Worm (Caenorhabditis elegans) whole organism, L4 larva: ENCODE measurements around the gene srj-23.
A peak's percentile ranks its signal among the peaks of the same experiment; 100 is the strongest.

Experiments
- F10B5.3 ChIP-seq: sonication (generic microtip); optimal IDR thresholded peaks from 2 replicates; lab custom pipeline; 2016; ENCODE audit warnings: mild to moderate bottlenecking, missing genetic modification characterization, missing compliant biosample characterization
- F37D6.2 ChIP-seq: sonication (generic microtip); optimal IDR thresholded peaks from 2 replicates; lab custom pipeline; 2016; ENCODE audit warnings: mild to moderate bottlenecking, missing genetic modification characterization, missing compliant biosample characterization
- F49E8.2 ChIP-seq: sonication (generic microtip); optimal IDR thresholded peaks from 2 replicates; lab custom pipeline; 2016; ENCODE audit warnings: missing compliant biosample characterization, mild to moderate bottlenecking, missing genetic modification characterization, borderline replicate concordance
- T26A8.4 ChIP-seq: fragments of 200-800 bp; sonication (Bioruptor generic); IDR thresholded peaks from 2 replicates; pipeline ENCODE4 v1.3.6; 2022; ENCODE audit warnings: missing genetic modification characterization, missing compliant biosample characterization
- Y48G9A.11 ChIP-seq: fragments of 200-800 bp; sonication (Bioruptor generic); IDR thresholded peaks from 2 replicates; pipeline ENCODE4 v1.3.6; 2022; ENCODE audit warnings: missing genetic modification reagents, missing genetic modification characterization, missing compliant biosample characterization
- Y75B8A.6 ChIP-seq: fragments of 200-800 bp; sonication (Bioruptor generic); IDR thresholded peaks from 2 replicates; pipeline ENCODE4 v1.3.6; 2022; ENCODE audit warnings: missing genetic modification reagents, missing genetic modification characterization, missing compliant biosample characterization
- ceh-44 ChIP-seq: fragments of 200-800 bp; sonication (Bioruptor generic); IDR thresholded peaks from 2 replicates; pipeline ENCODE4 v1.3.6; 2022; ENCODE audit warnings: missing genetic modification reagents, missing genetic modification characterization, missing compliant biosample characterization
- cey-2 ChIP-seq: sonication (generic microtip); optimal IDR thresholded peaks from 3 replicates; lab custom pipeline; 2017; ENCODE audit warnings: missing genetic modification characterization, mild to moderate bottlenecking, missing compliant biosample characterization, antibody characterized with exemption, borderline replicate concordance; ENCODE audit not compliant: insufficient read depth
- daf-12 ChIP-seq: fragments of 150-350 bp; optimal IDR thresholded peaks from 2 replicates; lab custom pipeline; 2014; ENCODE audit warnings: missing biosample characterization, missing genetic modification reagents, missing genetic modification characterization
- daf-16 ChIP-seq, 3 experiments: sonication (generic microtip); optimal IDR thresholded peaks; 2 replicates each; lab custom pipeline; 2016 to 2017; ENCODE audit warnings: missing genetic modification characterization in 3 of 3, missing genetic modification reagents in 3 of 3, mild to moderate bottlenecking in 2 of 3, missing compliant biosample characterization in 2 of 3, missing biosample characterization in 1 of 3, moderate library complexity in 1 of 3
- daf-19 ChIP-seq: fragments of 200-800 bp; sonication (Bioruptor generic); conservative IDR thresholded peaks from 2 replicates; pipeline ENCODE4 v1.3.6; 2022; ENCODE audit warnings: missing genetic modification characterization, missing compliant biosample characterization
- dmd-9 ChIP-seq: fragments of 200-800 bp; sonication (Bioruptor generic); IDR thresholded peaks from 2 replicates; pipeline ENCODE4 v1.3.6; 2022; ENCODE audit warnings: missing genetic modification reagents, missing genetic modification characterization, missing compliant biosample characterization
- dpl-1 ChIP-seq: fragments of 150-350 bp; optimal IDR thresholded peaks from 2 replicates; lab custom pipeline; 2014; ENCODE audit warnings: missing biosample characterization, missing genetic modification reagents, missing genetic modification characterization
- duxl-1 ChIP-seq: sonication (generic microtip); optimal IDR thresholded peaks from 2 replicates; lab custom pipeline; 2016; ENCODE audit warnings: mild to moderate bottlenecking, missing genetic modification characterization, moderate library complexity, missing compliant biosample characterization; ENCODE audit not compliant: poor library complexity
- fkh-10 ChIP-seq: fragments of 150-350 bp; optimal IDR thresholded peaks from 2 replicates; lab custom pipeline; 2014; ENCODE audit warnings: missing biosample characterization, missing genetic modification reagents, missing genetic modification characterization
- hif-1 ChIP-seq, 2 experiments: sonication (generic microtip); optimal IDR thresholded peaks; 2 replicates each; lab custom pipeline; 2016 to 2017; ENCODE audit warnings: missing compliant biosample characterization in 2 of 2, missing genetic modification characterization in 2 of 2, missing genetic modification reagents in 2 of 2, missing genotype in 2 of 2, mild to moderate bottlenecking in 1 of 2
- hlh-11 ChIP-seq: fragments of 200-800 bp; sonication (Bioruptor generic); optimal IDR thresholded peaks from 2 replicates; lab custom pipeline; 2018; ENCODE audit warnings: mild to moderate bottlenecking, missing genetic modification characterization, missing compliant biosample characterization
- hlh-30 ChIP-seq: sonication (generic microtip); optimal IDR thresholded peaks from 2 replicates; lab custom pipeline; 2017; ENCODE audit warnings: antibody characterized with exemption, mild to moderate bottlenecking, missing genetic modification characterization, missing compliant biosample characterization; ENCODE audit not compliant: insufficient read depth
- lim-7 ChIP-seq: fragments of 200-800 bp; sonication (Bioruptor generic); IDR thresholded peaks from 2 replicates; pipeline ENCODE4 v1.3.6; 2022; ENCODE audit warnings: missing genetic modification characterization, missing compliant biosample characterization
- lir-3 ChIP-seq: sonication (generic microtip); optimal IDR thresholded peaks from 2 replicates; lab custom pipeline; 2016; ENCODE audit warnings: mild to moderate bottlenecking, missing genetic modification characterization, missing compliant biosample characterization
- mdl-1 ChIP-seq, 2 experiments: fragments of 150-350 bp in 1 of 2; sonication (generic microtip) in 1 of 2; optimal IDR thresholded peaks; 2 replicates each; lab custom pipeline; 2014 to 2017; ENCODE audit warnings: missing biosample characterization in 2 of 2, missing genetic modification characterization in 2 of 2
- mdt-29 ChIP-seq: fragments of 200-800 bp; sonication (Bioruptor generic); IDR thresholded peaks from 2 replicates; pipeline ENCODE4 v1.3.6; 2022; ENCODE audit warnings: missing genetic modification reagents, missing genetic modification characterization, missing compliant biosample characterization
- mxl-3 ChIP-seq: fragments of 200-800 bp; sonication (Bioruptor generic); optimal IDR thresholded peaks from 2 replicates; lab custom pipeline; 2018; ENCODE audit warnings: mild to moderate bottlenecking, missing genetic modification characterization, missing compliant biosample characterization
- nhr-237 ChIP-seq: sonication (generic microtip); optimal IDR thresholded peaks from 2 replicates; lab custom pipeline; 2017; ENCODE audit warnings: missing biosample characterization, missing genetic modification characterization
- nhr-76 ChIP-seq: fragments of 150-350 bp; optimal IDR thresholded peaks from 2 replicates; lab custom pipeline; 2014; ENCODE audit warnings: missing biosample characterization, missing genetic modification characterization
- pqm-1 ChIP-seq: sonication (generic microtip); optimal IDR thresholded peaks from 2 replicates; lab custom pipeline; 2017; ENCODE audit warnings: missing biosample characterization, missing genetic modification characterization
- sdz-12 ChIP-seq: fragments of 200-800 bp; sonication (Bioruptor generic); optimal IDR thresholded peaks from 2 replicates; lab custom pipeline; 2018; ENCODE audit warnings: mild to moderate bottlenecking, missing genetic modification characterization, missing compliant biosample characterization
- snpc-4 ChIP-seq: fragments of 150-350 bp; optimal IDR thresholded peaks from 2 replicates; lab custom pipeline; 2014; ENCODE audit warnings: missing biosample characterization, missing genetic modification characterization
- tra-1 ChIP-seq: fragments of 200-800 bp; sonication (Bioruptor generic); IDR thresholded peaks from 2 replicates; pipeline ENCODE4 v1.3.6; 2022; ENCODE audit warnings: missing genetic modification reagents, missing genetic modification characterization, missing compliant biosample characterization
- unc-130 ChIP-seq: sonication (generic microtip); optimal IDR thresholded peaks from 2 replicates; lab custom pipeline; 2016; ENCODE audit warnings: missing genetic modification reagents, missing genetic modification characterization, missing compliant biosample characterization
- unc-39 ChIP-seq: sonication (generic microtip); optimal IDR thresholded peaks from 2 replicates; lab custom pipeline; 2017; ENCODE audit warnings: missing biosample characterization, missing genetic modification characterization
- unc-62 ChIP-seq, 3 experiments: fragments of 150-350 bp in 1 of 3; sonication (generic microtip); optimal IDR thresholded peaks in 2 of 3; peaks in 1 of 3; 1 replicate in 1 of 3; 2 replicates in 2 of 3; lab custom pipeline; 2014 to 2017; ENCODE audit warnings: missing biosample characterization in 3 of 3, missing genetic modification characterization in 3 of 3, missing genetic modification reagents in 3 of 3, missing genotype in 1 of 3
- zip-11 ChIP-seq: fragments of 200-800 bp; sonication (Bioruptor generic); IDR thresholded peaks from 2 replicates; pipeline ENCODE4 v1.3.6; 2022; ENCODE audit warnings: missing genetic modification characterization, missing compliant biosample characterization

srj-23 gene

ce11 chrV:1445081-1445480 lies 6.4 kb upstream of the srj-23 start, which contains the start of gene cnc-5:
Gene cnc-5, plus strand, starts transcription at chrV:1445381.
- TF ChIP-seq snpc-4 (tag; lab: Kevin White, UChicago) (no peak), daf-19 (no peak), hif-1 (tag; optimal IDR thresholded peaks at IDR 0.05; lab: Kevin White, UChicago) (no peak), cey-2 (tag; lab: Kevin White, UChicago) (no peak), tra-1 (GFP tag; lab: Robert Waterston, UW) (no peak), ceh-44 (GFP tag; lab: Robert Waterston, UW) (no peak), F10B5.3 (tag; lab: Kevin White, UChicago) (no peak), F37D6.2 (tag; lab: Kevin White, UChicago) (no peak), zip-11 (GFP tag; lab: Robert Waterston, UW) (no peak), lim-7 (no peak), mdl-1 (tag; optimal IDR thresholded peaks at IDR 0.05; lab: Kevin White, UChicago) (no peak), dpl-1 (GFP tag; lab: Kevin White, UChicago) (no peak), sdz-12 (GFP tag; lab: Kevin White, UChicago) (no peak), hlh-11 (tag; lab: Kevin White, UChicago) (no peak), unc-130 (GFP tag; lab: Kevin White, UChicago) (no peak), F49E8.2 (no peak)

- TF ChIP-seq nhr-76 (tag; lab: Kevin White, UChicago) (no peak), dmd-9 (GFP tag; lab: Robert Waterston, UW) (no peak), Y75B8A.6 (no peak), Y48G9A.11 (GFP tag; lab: Robert Waterston, UW) (no peak), lir-3 (tag; lab: Kevin White, UChicago) (no peak), duxl-1 (tag; lab: Kevin White, UChicago) (no peak), unc-39 (tag; lab: Kevin White, UChicago) (no peak)
Measured at ce11 chrV:1447079-1447478, 4.4 kb upstream of the srj-23 start, which contains the start of gene cnc-4. Gene cnc-4, plus strand, starts transcription at chrV:1447195.

- TF ChIP-seq nhr-237 (no peak), daf-16 (GFP tag; optimal IDR thresholded peaks at IDR 0.05; lab: Kevin White, UChicago) (no peak), daf-16 (tag; optimal IDR thresholded peaks at IDR 0.05; lab: Kevin White, UChicago) (no peak), T26A8.4 (GFP tag; lab: Robert Waterston, UW) (peak; percentile 44), unc-62 (GFP tag; optimal IDR thresholded peaks at IDR 0.05 in 1 of 2; lab: Kevin White, UChicago) (peak in 1 of 2 experiments; percentile 85), unc-62 (tag; optimal IDR thresholded peaks at IDR 0.05; lab: Kevin White, UChicago) (no peak), cey-2 (tag; lab: Kevin White, UChicago) (no peak), mdt-29 (GFP tag; lab: Robert Waterston, UW) (no peak)
Measured at ce11 chrV:1447724-1448123, 3.7 kb upstream of the srj-23 start, which contains the start of gene cnc-3. Gene cnc-3, plus strand, starts transcription at chrV:1448004.

ce11 chrV:1450160-1450559 lies 1.3 kb upstream of the srj-23 start, which contains the start of gene cnc-2:
Gene cnc-2, minus strand, starts transcription at chrV:1450183.
- TF ChIP-seq hlh-30 (peak; percentile 2), daf-12 (tag; lab: Kevin White, UChicago) (no peak), hif-1 (tag; optimal IDR thresholded peaks at IDR 0.05; lab: Kevin White, UChicago) (no peak), Y48G9A.11 (GFP tag; lab: Robert Waterston, UW) (no peak), mxl-3 (GFP tag; lab: Kevin White, UChicago) (peak; percentile 37), fkh-10 (GFP tag; lab: Kevin White, UChicago) (no peak), pqm-1 (tag; lab: Kevin White, UChicago) (no peak)
